Fruit fly (Drosophila melanogaster) whole organism, wandering third instar larva: ENCODE measurements around the gene CG31016.

ENCODE experiments used
- Abd-B ChIP-seq: fragments of >200 bp; optimal IDR thresholded peaks from 2 replicates; lab custom pipeline; 2017; ENCODE audit warnings: missing biosample characterization, missing genetic modification characterization
- CG32264 ChIP-seq: fragments of 200-800 bp; sonication (Bioruptor generic); optimal IDR thresholded peaks from 2 replicates; lab custom pipeline; 2016; ENCODE audit warnings: missing biosample characterization, missing genetic modification characterization
- CG9705 ChIP-seq: fragments of 200-800 bp; sonication (Bioruptor generic); optimal IDR thresholded peaks from 2 replicates; lab custom pipeline; 2018; ENCODE audit warnings: missing biosample characterization, mild to moderate bottlenecking, missing genetic modification characterization
- CrebA ChIP-seq: fragments of 200-800 bp; sonication (Bioruptor generic); optimal IDR thresholded peaks from 2 replicates; lab custom pipeline; 2016; ENCODE audit warnings: missing biosample characterization, mild to moderate bottlenecking, missing genetic modification characterization, borderline replicate concordance
- Dfd ChIP-seq: fragments of >200 bp; optimal IDR thresholded peaks from 2 replicates; lab custom pipeline; 2017; ENCODE audit warnings: missing biosample characterization, missing genetic modification characterization
- Dif ChIP-seq: fragments of 200-275, 200-300 bp; sonication (Bioruptor generic); optimal IDR thresholded peaks from 2 replicates; lab custom pipeline; 2018; ENCODE audit warnings: missing biosample characterization, missing genetic modification characterization; ENCODE audit not compliant: partially characterized antibody
- GATAd ChIP-seq: sonication (Bioruptor generic); optimal IDR thresholded peaks from 2 replicates; lab custom pipeline; 2016; ENCODE audit warnings: missing biosample characterization, missing genetic modification characterization
- HLH106 ChIP-seq: fragments of 200-800 bp; optimal IDR thresholded peaks from 3 replicates; lab custom pipeline; 2019; ENCODE audit warnings: missing biosample characterization, mild to moderate bottlenecking, missing genetic modification characterization, moderate library complexity
- Hr83 ChIP-seq: fragments of 200-300 bp; sonication (Bioruptor generic); optimal IDR thresholded peaks from 2 replicates; lab custom pipeline; 2016; ENCODE audit warnings: missing biosample characterization, mild to moderate bottlenecking, missing genetic modification characterization, moderate library complexity; ENCODE audit not compliant: poor library complexity, severe bottlenecking
- Jra ChIP-seq: sonication (Bioruptor generic); optimal IDR thresholded peaks from 2 replicates; lab custom pipeline; 2016; ENCODE audit warnings: missing biosample characterization, missing genetic modification characterization
- Mio ChIP-seq: sonication (Bioruptor generic); optimal IDR thresholded peaks from 2 replicates; lab custom pipeline; 2016; ENCODE audit warnings: missing biosample characterization, missing genetic modification characterization
- Myc ChIP-seq: fragments of >200 bp; optimal IDR thresholded peaks from 2 replicates; lab custom pipeline; 2017
- N ChIP-seq: fragments of >200 bp; optimal IDR thresholded peaks from 2 replicates; lab custom pipeline; 2018; ENCODE audit warnings: missing biosample characterization, missing external identifiers, missing genetic modification characterization
- Sp1 ChIP-seq: fragments of 200-800 bp; sonication (Bioruptor generic); optimal IDR thresholded peaks from 3 replicates; lab custom pipeline; 2019; ENCODE audit warnings: missing biosample characterization, mild to moderate bottlenecking, missing genetic modification characterization, moderate library complexity
- Vsx2 ChIP-seq: fragments of 200-300, 225-300 bp; sonication (Bioruptor generic); optimal IDR thresholded peaks from 2 replicates; lab custom pipeline; 2018; ENCODE audit warnings: missing biosample characterization, missing genetic modification characterization; ENCODE audit not compliant: partially characterized antibody
- br ChIP-seq: fragments of 200-800 bp; sonication (Bioruptor generic); optimal IDR thresholded peaks from 2 replicates; lab custom pipeline; 2016; ENCODE audit warnings: missing biosample characterization, missing genetic modification characterization
- brk ChIP-seq: fragments of 200-800 bp; sonication (Bioruptor generic); optimal IDR thresholded peaks from 2 replicates; lab custom pipeline; 2016; ENCODE audit warnings: missing biosample characterization, mild to moderate bottlenecking, missing genetic modification characterization
- dsf ChIP-seq: sonication (Bioruptor generic); optimal IDR thresholded peaks from 2 replicates; lab custom pipeline; 2016; ENCODE audit warnings: missing biosample characterization, missing genetic modification characterization, borderline replicate concordance
- ey ChIP-seq: fragments of 200-800 bp; sonication (Bioruptor generic); optimal IDR thresholded peaks from 2 replicates; lab custom pipeline; 2016; ENCODE audit warnings: missing biosample characterization, missing genetic modification characterization
- foxo ChIP-seq, 2 experiments: fragments of 200-800 bp; sonication (Bioruptor generic); optimal IDR thresholded peaks; 2 replicates in 1 of 2; 3 replicates in 1 of 2; lab custom pipeline; 2016 to 2017; ENCODE audit warnings: missing biosample characterization in 2 of 2, missing genetic modification characterization in 2 of 2
- fru ChIP-seq: fragments of 200-800 bp; sonication (Bioruptor generic); optimal IDR thresholded peaks from 3 replicates; lab custom pipeline; 2016; ENCODE audit warnings: missing biosample characterization, mild to moderate bottlenecking, missing genetic modification characterization
- h ChIP-seq: fragments of 200-800 bp; sonication (Bioruptor generic); optimal IDR thresholded peaks from 3 replicates; lab custom pipeline; 2016; ENCODE audit warnings: missing biosample characterization, mild to moderate bottlenecking, missing genetic modification characterization
- jim ChIP-seq: fragments of 175-275, 200-325 bp; sonication (Bioruptor generic); optimal IDR thresholded peaks from 2 replicates; lab custom pipeline; 2016; ENCODE audit warnings: missing biosample characterization, mild to moderate bottlenecking, missing genetic modification characterization
- lola ChIP-seq: fragments of >200 bp; optimal IDR thresholded peaks from 2 replicates; lab custom pipeline; 2017; ENCODE audit warnings: missing biosample characterization, missing genetic modification characterization
- pan ChIP-seq: fragments of >200 bp; optimal IDR thresholded peaks from 2 replicates; lab custom pipeline; 2017
- psq ChIP-seq: fragments of 200-800 bp; sonication (Bioruptor generic); optimal IDR thresholded peaks from 3 replicates; lab custom pipeline; 2017; ENCODE audit warnings: missing biosample characterization, mild to moderate bottlenecking, missing genetic modification characterization, moderate library complexity
- rgr ChIP-seq: fragments of 200-800 bp; sonication (Bioruptor generic); optimal IDR thresholded peaks from 3 replicates; lab custom pipeline; 2016; ENCODE audit warnings: missing biosample characterization, mild to moderate bottlenecking, missing genetic modification characterization
- sage ChIP-seq: fragments of 200-800 bp; sonication (Bioruptor generic); optimal IDR thresholded peaks from 2 replicates; lab custom pipeline; 2016; ENCODE audit warnings: missing biosample characterization, mild to moderate bottlenecking, missing genetic modification characterization
- tai ChIP-seq: sonication (Bioruptor generic); optimal IDR thresholded peaks from 2 replicates; lab custom pipeline; 2016; ENCODE audit warnings: missing biosample characterization, missing genetic modification characterization
- usp ChIP-seq: fragments of >200 bp; optimal IDR thresholded peaks from 2 replicates; lab custom pipeline; 2017; ENCODE audit warnings: missing biosample characterization, missing genetic modification characterization
- woc ChIP-seq: sonication (Bioruptor generic); optimal IDR thresholded peaks from 2 replicates; lab custom pipeline; 2016; ENCODE audit warnings: missing biosample characterization, mild to moderate bottlenecking, missing genetic modification characterization

Gene CG31016

dm6 chr3R:30601440-30602256 is 4.3 kb upstream of the CG31016 start, which contains the start of the genes CG2246 and CG31021 (continued):
- TF ChIP-seq Abd-B = no peak
- peak; percentile 1 for TF ChIP-seq tai (GFP tag; lab: Kevin White, UChicago)
- TF ChIP-seq CG32264 (GFP tag; lab: Kevin White, UChicago) = no peak
- TF ChIP-seq h (GFP tag; lab: Kevin White, UChicago) = peak; percentile 54
- TF ChIP-seq Dfd (GFP tag; lab: Kevin White, UChicago) = no peak
- peak; percentile 43 for TF ChIP-seq woc (GFP tag; lab: Kevin White, UChicago)
- no peak for TF ChIP-seq N
- peak; percentile 19 for TF ChIP-seq GATAd (GFP tag; lab: Kevin White, UChicago)
- no peak for TF ChIP-seq usp (GFP tag; lab: Kevin White, UChicago)
- TF ChIP-seq, all 38 proteins: peak for 17

- no peak for TF ChIP-seq HLH106 (tag; lab: Kevin White, UChicago)
- no peak for TF ChIP-seq br (GFP tag; lab: Kevin White, UChicago)
- TF ChIP-seq dsf = no peak
- TF ChIP-seq Jra (GFP tag; lab: Kevin White, UChicago) = no peak
- TF ChIP-seq h (GFP tag; lab: Kevin White, UChicago) = no peak
- TF ChIP-seq pan (lab: Kevin White, UChicago) = no peak
- no peak for TF ChIP-seq sage
- TF ChIP-seq usp (GFP tag; lab: Kevin White, UChicago) = no peak
- TF ChIP-seq lola (GFP tag; lab: Kevin White, UChicago) = no peak
- no peak for TF ChIP-seq foxo (GFP tag; optimal IDR thresholded peaks at IDR 0.05; lab: Kevin White, UChicago)
- no peak for TF ChIP-seq woc (GFP tag; lab: Kevin White, UChicago)
- no peak for TF ChIP-seq brk
- TF ChIP-seq CrebA (GFP tag; lab: Kevin White, UChicago) = no peak
- TF ChIP-seq CG9705 (GFP tag; lab: Kevin White, UChicago) = no peak
- no peak for TF ChIP-seq tai (GFP tag; lab: Kevin White, UChicago)
- TF ChIP-seq Myc (lab: Kevin White, UChicago) = no peak
- TF ChIP-seq ey = no peak
- no peak for TF ChIP-seq jim (GFP tag; lab: Kevin White, UChicago)
These were observed 2.1 kb upstream of the CG31016 start, which contains the start of gene PH4alphaNE3 for dm6 chr3R:30603881-30604280. PH4alphaNE3 (plus strand) TSS chr3R:30604181.

- TF ChIP-seq rgr (no peak), Myc (lab: Kevin White, UChicago) (no peak), Dif (no peak), pan (lab: Kevin White, UChicago) (no peak), Hr83 (GFP tag; lab: Kevin White, UChicago) (no peak), brk (no peak), fru (GFP tag; lab: Kevin White, UChicago) (no peak), lola (GFP tag; lab: Kevin White, UChicago) (no peak), foxo (GFP tag; optimal IDR thresholded peaks at IDR 0.05; lab: Kevin White, UChicago) (no peak), woc (GFP tag; lab: Kevin White, UChicago) (no peak), CG32264 (GFP tag; lab: Kevin White, UChicago) (no peak), CG9705 (GFP tag; lab: Kevin White, UChicago) (no peak), Jra (GFP tag; lab: Kevin White, UChicago) (no peak), h (GFP tag; lab: Kevin White, UChicago) (no peak), ey (no peak), br (GFP tag; lab: Kevin White, UChicago) (no peak), Vsx2 (no peak), Mio (no peak)
These were observed 10.3 kb downstream of the CG31016 start for dm6 chr3R:30616098-30616857.

- TF ChIP-seq Mio = no peak
- no peak for TF ChIP-seq psq (GFP tag; lab: Kevin White, UChicago)
- TF ChIP-seq GATAd (GFP tag; lab: Kevin White, UChicago) = no peak
- TF ChIP-seq N = no peak
- no peak for TF ChIP-seq Sp1
These were observed 11.5 kb downstream of the CG31016 start for dm6 chr3R:30617457-30617856.
